Worm (Caenorhabditis elegans) whole organism, early embryonic: ENCODE measurements around the gene dab-1.

ENCODE experiments used
- B0310.2 ChIP-seq: sonication (generic microtip); optimal IDR thresholded peaks from 2 replicates; lab custom pipeline; 2016; ENCODE audit warnings: mild to moderate bottlenecking, missing genetic modification characterization, missing compliant biosample characterization
- F13C5.2 ChIP-seq: sonication (generic microtip); optimal IDR thresholded peaks from 2 replicates; lab custom pipeline; 2017; ENCODE audit warnings: mild to moderate bottlenecking, missing genetic modification characterization, inconsistent platforms, missing compliant biosample characterization
- aly-1 ChIP-seq: sonication (generic microtip); optimal IDR thresholded peaks from 2 replicates; lab custom pipeline; 2016; ENCODE audit warnings: missing genetic modification characterization, missing compliant biosample characterization
- ama-1 ChIP-seq: fragments of 150-350 bp; optimal IDR thresholded peaks from 2 replicates; lab custom pipeline; 2014
- ceh-13 ChIP-seq: fragments of 200-800 bp; sonication (Bioruptor generic); optimal IDR thresholded peaks from 2 replicates; lab custom pipeline; 2018; ENCODE audit warnings: mild to moderate bottlenecking, missing genetic modification characterization, missing compliant biosample characterization
- ceh-36 ChIP-seq: sonication (generic microtip); optimal IDR thresholded peaks from 2 replicates; lab custom pipeline; 2016; ENCODE audit warnings: missing genetic modification characterization, inconsistent platforms, missing compliant biosample characterization
- ets-7 ChIP-seq: sonication (generic microtip); optimal IDR thresholded peaks from 2 replicates; lab custom pipeline; 2016; ENCODE audit warnings: missing genotype, missing genetic modification characterization, missing compliant biosample characterization
- flt-1 ChIP-seq: fragments of 200-800 bp; sonication (Bioruptor generic); IDR thresholded peaks from 2 replicates; pipeline ENCODE4 v1.3.6; 2022; ENCODE audit warnings: missing genetic modification characterization, missing compliant biosample characterization
- hmbx-1 ChIP-seq: sonication (generic microtip); optimal IDR thresholded peaks from 2 replicates; lab custom pipeline; 2016; ENCODE audit warnings: mild to moderate bottlenecking, missing genetic modification characterization, missing compliant biosample characterization
- hmg-4 ChIP-seq: fragments of 200-800 bp; sonication (Bioruptor generic); optimal IDR thresholded peaks from 2 replicates; lab custom pipeline; 2018; ENCODE audit warnings: mild to moderate bottlenecking, missing genetic modification characterization, missing compliant biosample characterization
- hnd-1 ChIP-seq: sonication (generic microtip); optimal IDR thresholded peaks from 2 replicates; lab custom pipeline; 2016; ENCODE audit warnings: missing genetic modification characterization, missing compliant biosample characterization
- pes-1 ChIP-seq: fragments of 200-800 bp; sonication (Bioruptor generic); IDR thresholded peaks from 2 replicates; pipeline ENCODE4 v1.3.6; 2022; ENCODE audit warnings: missing genetic modification reagents, missing genetic modification characterization, missing compliant biosample characterization
- scrt-1 ChIP-seq: fragments of 200-800 bp; sonication (Bioruptor generic); IDR thresholded peaks from 2 replicates; pipeline ENCODE4 v1.3.6; 2022; ENCODE audit warnings: missing genetic modification characterization, missing compliant biosample characterization
- sea-1 ChIP-seq: fragments of 200-800 bp; sonication (Bioruptor generic); conservative IDR thresholded peaks from 2 replicates; pipeline ENCODE4 v1.3.6; 2022; ENCODE audit warnings: missing genetic modification characterization, missing compliant biosample characterization
- tbx-11 ChIP-seq: fragments of 200-800 bp; sonication (Bioruptor generic); IDR thresholded peaks from 2 replicates; pipeline ENCODE4 v1.3.6; 2022; ENCODE audit warnings: missing genetic modification characterization, missing compliant biosample characterization
- tbx-37 ChIP-seq: fragments of 200-800 bp; sonication (Bioruptor generic); conservative IDR thresholded peaks from 2 replicates; pipeline ENCODE4 v1.3.6; 2022; ENCODE audit warnings: missing genetic modification reagents, missing genetic modification characterization, missing compliant biosample characterization
- tra-4 ChIP-seq: sonication (generic microtip); optimal IDR thresholded peaks from 2 replicates; lab custom pipeline; 2017; ENCODE audit warnings: missing genetic modification characterization, missing compliant biosample characterization

The dab-1 gene

ce11 chrII:8209476-8209875 lies 12.7 kb upstream of the dab-1 start, which contains the start of gene M110.8:
TSS of gene M110.8 (minus strand) at chrII:8209576.
- TF ChIP-seq tbx-11 (no peak), ets-7 (tag; lab: Kevin White, UChicago) (no peak), tra-4 (tag; lab: Kevin White, UChicago) (no peak), aly-1 (tag; lab: Kevin White, UChicago) (no peak), hmg-4 (GFP tag; lab: Kevin White, UChicago) (no peak), scrt-1 (GFP tag; lab: Robert Waterston, UW) (no peak), sea-1 (GFP tag; lab: Robert Waterston, UW) (no peak), B0310.2 (no peak), ama-1 (lab: Kevin White, UChicago) (no peak), ceh-13 (GFP tag; lab: Kevin White, UChicago) (no peak), hnd-1 (tag; lab: Kevin White, UChicago) (no peak), hmbx-1 (tag; lab: Kevin White, UChicago) (no peak), ceh-36 (no peak)

DNA sequence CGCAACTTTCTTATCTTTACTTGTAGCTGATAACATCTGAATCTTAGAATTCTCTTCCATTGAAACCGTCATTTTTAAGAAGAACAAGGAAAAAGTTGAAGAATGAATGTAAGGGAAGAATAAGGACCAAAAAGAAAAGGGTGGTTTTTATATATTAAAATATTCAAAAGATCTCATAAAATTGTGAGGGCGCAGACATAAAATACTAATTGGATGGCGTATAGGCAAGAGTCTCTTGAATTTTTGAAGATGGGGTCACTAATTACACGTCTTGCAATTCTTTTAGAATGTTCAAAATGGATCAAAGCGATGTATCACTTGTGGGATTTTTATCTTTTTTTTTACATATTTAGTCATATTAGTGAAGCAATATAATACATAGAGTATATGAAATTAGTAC lies 9.5 kb upstream of the dab-1 start, which contains the start of gene twk-3:
Gene twk-3, minus strand, starts transcription at position 101 of the 400 bp plus-strand sequence.
- TF ChIP-seq hnd-1 (tag; lab: Kevin White, UChicago) = no peak
- TF ChIP-seq B0310.2 = no peak
- no peak for TF ChIP-seq flt-1 (GFP tag; lab: Robert Waterston, UW)
- TF ChIP-seq hmg-4 (GFP tag; lab: Kevin White, UChicago) = no peak
- TF ChIP-seq ets-7 (tag; lab: Kevin White, UChicago) = no peak
- no peak for TF ChIP-seq aly-1 (tag; lab: Kevin White, UChicago)
- no peak for TF ChIP-seq hmbx-1 (tag; lab: Kevin White, UChicago)
- TF ChIP-seq tbx-37 = no peak
- TF ChIP-seq tra-4 (tag; lab: Kevin White, UChicago) = no peak
- TF ChIP-seq scrt-1 (GFP tag; lab: Robert Waterston, UW) = no peak
- no peak for TF ChIP-seq ama-1 (lab: Kevin White, UChicago)

DNA sequence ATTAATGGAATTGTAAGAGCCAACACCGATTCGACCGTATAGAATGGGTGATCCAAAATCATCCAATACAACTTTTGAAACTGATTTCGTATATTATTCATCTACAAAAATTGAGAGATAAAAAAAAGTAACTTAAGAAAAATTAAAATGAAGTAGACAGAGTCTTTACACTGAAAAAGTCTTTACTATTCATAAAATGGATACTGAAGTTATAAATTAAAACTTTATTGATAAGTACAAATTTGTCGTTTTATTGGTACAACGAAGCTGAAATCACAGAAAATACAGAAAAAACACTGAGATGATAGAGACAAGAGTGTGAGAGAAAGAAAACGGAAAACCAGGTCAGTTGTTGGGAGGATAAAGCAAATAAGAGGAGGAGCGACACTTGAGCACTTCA lies 7.8 kb upstream of the dab-1 start, which contains the start of gene M110.10:
Gene M110.10, minus strand, starts transcription at position 101 of the 400 bp plus-strand sequence.
- TF ChIP-seq tbx-11 (no peak), tra-4 (tag; lab: Kevin White, UChicago) (no peak), scrt-1 (GFP tag; lab: Robert Waterston, UW) (no peak), aly-1 (tag; lab: Kevin White, UChicago) (no peak), hmg-4 (GFP tag; lab: Kevin White, UChicago) (no peak), F13C5.2 (no peak), flt-1 (GFP tag; lab: Robert Waterston, UW) (no peak), ceh-36 (no peak), hnd-1 (tag; lab: Kevin White, UChicago) (no peak), hmbx-1 (tag; lab: Kevin White, UChicago) (no peak), ceh-13 (GFP tag; lab: Kevin White, UChicago) (no peak), sea-1 (GFP tag; lab: Robert Waterston, UW) (no peak), B0310.2 (no peak), pes-1 (GFP tag; lab: Robert Waterston, UW) (no peak), tbx-37 (no peak)

DNA sequence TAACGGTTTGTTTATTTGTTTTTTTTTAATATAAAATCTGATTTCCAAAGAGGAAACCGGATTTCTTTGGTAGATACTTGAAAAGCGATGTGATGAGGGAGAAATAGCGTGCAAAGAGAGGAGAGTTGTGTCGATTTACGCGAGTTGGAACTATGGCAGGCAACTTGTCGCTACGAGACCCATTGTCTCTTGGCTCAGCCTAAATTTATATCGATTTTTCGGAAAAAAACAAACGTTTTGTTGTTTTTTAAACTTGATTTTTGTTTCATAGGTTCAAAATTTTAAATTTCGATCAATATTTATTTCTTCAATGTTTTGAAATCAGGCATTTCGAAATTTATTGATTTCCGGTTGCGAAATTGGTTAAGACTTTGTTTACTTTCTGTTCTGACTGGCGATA lies 5.8 kb upstream of the dab-1 start, which contains the start of gene M110.3:
Gene M110.3, minus strand, starts transcription at position 184 of the 400 bp plus-strand sequence.
- no peak for TF ChIP-seq ets-7 (tag; lab: Kevin White, UChicago)
- no peak for TF ChIP-seq tbx-11
- TF ChIP-seq scrt-1 (GFP tag; lab: Robert Waterston, UW) = no peak
- TF ChIP-seq F13C5.2 = no peak
- no peak for TF ChIP-seq aly-1 (tag; lab: Kevin White, UChicago)
- TF ChIP-seq hmg-4 (GFP tag; lab: Kevin White, UChicago) = no peak
- no peak for TF ChIP-seq tra-4 (tag; lab: Kevin White, UChicago)
- no peak for TF ChIP-seq ceh-36
- TF ChIP-seq ama-1 (lab: Kevin White, UChicago) = no peak
- no peak for TF ChIP-seq hnd-1 (tag; lab: Kevin White, UChicago)
- no peak for TF ChIP-seq sea-1 (GFP tag; lab: Robert Waterston, UW)
- no peak for TF ChIP-seq flt-1 (GFP tag; lab: Robert Waterston, UW)
- TF ChIP-seq hmbx-1 (tag; lab: Kevin White, UChicago) = no peak
- TF ChIP-seq pes-1 (GFP tag; lab: Robert Waterston, UW) = no peak
- TF ChIP-seq tbx-37 = no peak
- TF ChIP-seq B0310.2 = no peak

DNA sequence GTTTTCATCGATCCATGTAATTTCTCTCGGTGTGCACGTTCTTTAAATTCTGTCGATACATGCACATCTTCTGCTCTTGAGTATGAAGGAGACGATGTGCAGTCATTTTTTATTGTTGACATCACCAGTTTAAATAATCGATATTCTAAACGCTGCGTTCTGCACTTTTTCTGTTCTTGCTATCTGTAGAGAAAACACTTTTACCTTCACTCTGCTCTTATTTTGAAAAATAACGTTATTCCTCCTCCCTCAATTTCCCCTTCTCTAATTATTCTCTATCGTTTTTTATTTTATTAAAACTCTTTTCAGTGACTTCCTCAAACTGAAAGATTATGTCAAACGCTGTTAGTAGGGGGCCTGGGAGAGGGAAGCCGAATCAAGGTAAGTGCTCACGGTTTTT lies 5.3 kb upstream of the dab-1 start, which contains the start of gene ifg-1:
Gene ifg-1, plus strand, starts transcription at position 301 of the 400 bp plus-strand sequence.
- no peak for TF ChIP-seq tbx-37
- no peak for TF ChIP-seq B0310.2
- no peak for TF ChIP-seq F13C5.2
- TF ChIP-seq hnd-1 (tag; lab: Kevin White, UChicago) = no peak
- TF ChIP-seq ama-1 (lab: Kevin White, UChicago) = no peak
- no peak for TF ChIP-seq scrt-1 (GFP tag; lab: Robert Waterston, UW)
- TF ChIP-seq hmbx-1 (tag; lab: Kevin White, UChicago) = no peak
- no peak for TF ChIP-seq aly-1 (tag; lab: Kevin White, UChicago)
- TF ChIP-seq ceh-36 = no peak
- TF ChIP-seq tbx-11 = no peak

- TF ChIP-seq aly-1 (tag; lab: Kevin White, UChicago) (no peak), flt-1 (GFP tag; lab: Robert Waterston, UW) (no peak), ceh-13 (GFP tag; lab: Kevin White, UChicago) (no peak), B0310.2 (no peak)
Observed at ce11 chrII:8218266-8218665, 3.9 kb upstream of the dab-1 start.

DNA sequence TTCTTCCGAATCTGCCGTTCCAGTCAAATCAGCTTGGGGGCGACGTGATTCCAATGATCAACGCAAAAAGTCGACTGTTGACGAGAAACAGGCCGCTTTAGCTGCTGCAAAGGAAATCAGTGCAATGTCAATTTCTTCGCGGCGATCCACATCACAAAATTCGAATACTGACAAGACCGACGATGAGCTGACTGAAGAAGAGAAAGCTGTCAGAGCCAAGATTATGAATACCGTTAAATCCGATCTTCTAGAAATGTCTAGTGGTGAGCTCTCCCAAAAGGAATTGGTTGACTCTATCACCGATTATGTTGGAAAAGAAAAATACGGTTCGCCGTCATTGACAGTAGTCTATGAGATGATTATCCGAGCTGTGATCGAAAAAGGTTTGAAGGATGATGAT lies 1.9 kb upstream of the dab-1 start:
- TF ChIP-seq aly-1 (tag; lab: Kevin White, UChicago) = no peak
- TF ChIP-seq ceh-36 = no peak
- TF ChIP-seq hnd-1 (tag; lab: Kevin White, UChicago) = no peak
- no peak for TF ChIP-seq tra-4 (tag; lab: Kevin White, UChicago)
- TF ChIP-seq tbx-11 = no peak
- TF ChIP-seq sea-1 (GFP tag; lab: Robert Waterston, UW) = no peak
- TF ChIP-seq F13C5.2 = no peak
